Fruit fly (Drosophila melanogaster) whole organism, adult: ENCODE measurements around the gene Syt12.
A peak's percentile ranks its signal among the peaks of the same experiment; 100 is the strongest.

ENCODE experiments used
- CG12768 ChIP-seq: fragments of 200-800 bp; sonication (Bioruptor generic); optimal IDR thresholded peaks from 2 replicates; lab custom pipeline; 2017; ENCODE audit warnings: missing biosample characterization, missing genetic modification characterization, mild to moderate bottlenecking, moderate library complexity, missing genetic modification reagents
- CG33017 ChIP-seq: fragments of 200-800 bp; sonication (Bioruptor generic); optimal IDR thresholded peaks from 2 replicates; lab custom pipeline; 2018; ENCODE audit warnings: missing biosample characterization, mild to moderate bottlenecking, missing genetic modification characterization, moderate library complexity
- CG7101 ChIP-seq: fragments of 200-800 bp; sonication (Bioruptor generic); optimal IDR thresholded peaks from 2 replicates; lab custom pipeline; 2018; ENCODE audit warnings: missing biosample characterization, mild to moderate bottlenecking, missing genetic modification characterization, moderate library complexity
- Mnt ChIP-seq: fragments of 200-800 bp; sonication (Bioruptor generic); optimal IDR thresholded peaks from 2 replicates; lab custom pipeline; 2016; ENCODE audit warnings: missing biosample characterization, mild to moderate bottlenecking, missing genetic modification characterization
- kay ChIP-seq: fragments of 200-800 bp; sonication (Bioruptor generic); peaks from one replicate; lab custom pipeline; 2016; ENCODE audit warnings: missing biosample characterization, missing genetic modification characterization, borderline replicate concordance
- tj ChIP-seq: fragments of 200-800 bp; sonication (Bioruptor generic); optimal IDR thresholded peaks from 3 replicates; lab custom pipeline; 2017; ENCODE audit warnings: missing biosample characterization, mild to moderate bottlenecking, missing genetic modification characterization, moderate library complexity

- peak; percentile 94 for TF ChIP-seq Mnt
- TF ChIP-seq CG7101, result peak; percentile 88
- peak; percentile 89 for TF ChIP-seq tj (GFP tag; lab: Kevin White, UChicago)
- peak; percentile 58 for TF ChIP-seq CG33017 (tag; lab: Kevin White, UChicago)
- TF ChIP-seq kay (GFP tag; lab: Kevin White, UChicago), result peak; percentile 89
- TF ChIP-seq CG12768, result peak; percentile 47
These were observed 28.4 kb downstream of the Syt12 start, which contains the start of the genes Ype and CG1662 for dm6 chrX:13387373-13387850.
